Worm (Caenorhabditis elegans) whole organism, L4 larva: Measurements from ENCODE around the gene mig-10.

ENCODE experiments used
- T20F7.1 ChIP-seq: fragments of 200-800 bp; sonication (Bioruptor generic); optimal IDR thresholded peaks from 2 replicates; lab custom pipeline; 2018; ENCODE audit warnings: mild to moderate bottlenecking, missing genetic modification characterization, missing compliant biosample characterization
- ZK546.5 ChIP-seq, 2 experiments: sonication (generic microtip); optimal IDR thresholded peaks; 2 replicates each; lab custom pipeline; 2017; ENCODE audit warnings: missing biosample characterization in 2 of 2, missing genetic modification characterization in 2 of 2
- aha-1 ChIP-seq: fragments of 150-350 bp; peaks from one replicate; lab custom pipeline; 2014; ENCODE audit warnings: missing biosample characterization, missing genetic modification characterization
- arid-1 ChIP-seq: fragments of 200-800 bp; sonication (Bioruptor generic); conservative IDR thresholded peaks from 2 replicates; pipeline ENCODE4 v1.3.6; 2022; ENCODE audit warnings: missing genetic modification reagents, missing genetic modification characterization, missing compliant biosample characterization
- ceh-44 ChIP-seq: fragments of 200-800 bp; sonication (Bioruptor generic); IDR thresholded peaks from 2 replicates; pipeline ENCODE4 v1.3.6; 2022; ENCODE audit warnings: missing genetic modification reagents, missing genetic modification characterization, missing compliant biosample characterization
- ceh-82 ChIP-seq: sonication (generic microtip); optimal IDR thresholded peaks from 2 replicates; lab custom pipeline; 2017; ENCODE audit warnings: missing biosample characterization, missing genetic modification characterization
- ces-1 ChIP-seq: fragments of 150-350 bp; sonication (generic microtip); optimal IDR thresholded peaks from 4 replicates; lab custom pipeline; 2014; ENCODE audit warnings: missing biosample characterization, missing genetic modification reagents, missing genetic modification characterization
- daf-16 ChIP-seq, 3 experiments: sonication (generic microtip); optimal IDR thresholded peaks; 2 replicates each; lab custom pipeline; 2016 to 2017; ENCODE audit warnings: missing genetic modification characterization in 3 of 3, missing genetic modification reagents in 3 of 3, mild to moderate bottlenecking in 2 of 3, missing compliant biosample characterization in 2 of 3, missing biosample characterization in 1 of 3, moderate library complexity in 1 of 3
- dmd-8 ChIP-seq: fragments of 200-800 bp; sonication (Bioruptor generic); IDR thresholded peaks from 2 replicates; pipeline ENCODE4 v1.3.6; 2022; ENCODE audit warnings: missing genetic modification characterization, missing compliant biosample characterization
- dmd-9 ChIP-seq: fragments of 200-800 bp; sonication (Bioruptor generic); IDR thresholded peaks from 2 replicates; pipeline ENCODE4 v1.3.6; 2022; ENCODE audit warnings: missing genetic modification reagents, missing genetic modification characterization, missing compliant biosample characterization
- dpl-1 ChIP-seq: fragments of 150-350 bp; optimal IDR thresholded peaks from 2 replicates; lab custom pipeline; 2014; ENCODE audit warnings: missing biosample characterization, missing genetic modification reagents, missing genetic modification characterization
- hlh-30 ChIP-seq: sonication (generic microtip); optimal IDR thresholded peaks from 2 replicates; lab custom pipeline; 2017; ENCODE audit warnings: antibody characterized with exemption, mild to moderate bottlenecking, missing genetic modification characterization, missing compliant biosample characterization; ENCODE audit not compliant: insufficient read depth
- lim-7 ChIP-seq: fragments of 200-800 bp; sonication (Bioruptor generic); IDR thresholded peaks from 2 replicates; pipeline ENCODE4 v1.3.6; 2022; ENCODE audit warnings: missing genetic modification characterization, missing compliant biosample characterization
- lin-13 ChIP-seq: fragments of 150-350 bp; optimal IDR thresholded peaks from 2 replicates; lab custom pipeline; 2014; ENCODE audit warnings: missing biosample characterization, missing genetic modification reagents, missing genetic modification characterization
- lin-29 ChIP-seq: fragments of 200-800 bp; sonication (Bioruptor generic); IDR thresholded peaks from 2 replicates; pipeline ENCODE4 v1.3.6; 2022; ENCODE audit warnings: missing genetic modification reagents, missing genetic modification characterization, missing compliant biosample characterization
- lsy-2 ChIP-seq, 2 experiments: fragments of 150-350 bp in 1 of 2; sonication (generic microtip) in 1 of 2; optimal IDR thresholded peaks; 2 replicates each; lab custom pipeline; 2014 to 2017; ENCODE audit warnings: missing biosample characterization in 2 of 2, missing genetic modification characterization in 2 of 2
- madf-5 ChIP-seq, 2 experiments: fragments of 200-800 bp; sonication (Bioruptor generic); IDR thresholded peaks; 2 replicates each; pipeline ENCODE4 v1.3.6; 2022; ENCODE audit warnings: missing compliant biosample characterization in 2 of 2, missing genetic modification characterization in 2 of 2
- mdl-1 ChIP-seq, 2 experiments: fragments of 150-350 bp in 1 of 2; sonication (generic microtip) in 1 of 2; optimal IDR thresholded peaks; 2 replicates each; lab custom pipeline; 2014 to 2017; ENCODE audit warnings: missing biosample characterization in 2 of 2, missing genetic modification characterization in 2 of 2
- mdt-29 ChIP-seq: fragments of 200-800 bp; sonication (Bioruptor generic); IDR thresholded peaks from 2 replicates; pipeline ENCODE4 v1.3.6; 2022; ENCODE audit warnings: missing genetic modification reagents, missing genetic modification characterization, missing compliant biosample characterization
- mep-1 ChIP-seq: fragments of 150-350 bp; sonication (generic microtip); optimal IDR thresholded peaks from 3 replicates; lab custom pipeline; 2014; ENCODE audit warnings: missing biosample characterization, missing genetic modification characterization
- mes-2 ChIP-seq: sonication (generic microtip); optimal IDR thresholded peaks from 2 replicates; lab custom pipeline; 2016; ENCODE audit warnings: missing genotype, mild to moderate bottlenecking, missing genetic modification characterization, missing compliant biosample characterization; ENCODE audit not compliant: poor library complexity, severe bottlenecking
- mxl-2 ChIP-seq: fragments of 200-800 bp; sonication (Bioruptor generic); conservative IDR thresholded peaks from 2 replicates; pipeline ENCODE4 v1.3.6; 2022; ENCODE audit warnings: missing genetic modification reagents, missing genetic modification characterization, missing compliant biosample characterization
- nhr-48 ChIP-seq: sonication (generic microtip); optimal IDR thresholded peaks from 2 replicates; lab custom pipeline; 2016; ENCODE audit warnings: mild to moderate bottlenecking, missing genetic modification characterization, missing compliant biosample characterization
- nhr-76 ChIP-seq: fragments of 150-350 bp; optimal IDR thresholded peaks from 2 replicates; lab custom pipeline; 2014; ENCODE audit warnings: missing biosample characterization, missing genetic modification characterization
- pha-4 ChIP-seq, 2 experiments: fragments of 150-350 bp in 1 of 2; fragments of 200-800 bp in 1 of 2; sonication (Bioruptor generic) in 1 of 2; IDR thresholded peaks in 1 of 2; optimal IDR thresholded peaks in 1 of 2; 2 replicates each; pipeline versions ENCODE4 v1.3.6 to Lab custom; 2014 to 2022; ENCODE audit warnings: missing genetic modification characterization in 2 of 2, missing genetic modification reagents in 2 of 2, missing biosample characterization in 1 of 2, missing compliant biosample characterization in 1 of 2
- rbr-2 ChIP-seq: sonication (generic microtip); optimal IDR thresholded peaks from 2 replicates; lab custom pipeline; 2016; ENCODE audit warnings: missing genotype, missing genetic modification characterization, missing compliant biosample characterization
- saeg-2 ChIP-seq: fragments of 200-800 bp; sonication (Bioruptor generic); IDR thresholded peaks from 2 replicates; pipeline ENCODE4 v1.3.6; 2022; ENCODE audit warnings: missing genetic modification reagents, missing genetic modification characterization, missing compliant biosample characterization
- sdz-12 ChIP-seq: fragments of 200-800 bp; sonication (Bioruptor generic); optimal IDR thresholded peaks from 2 replicates; lab custom pipeline; 2018; ENCODE audit warnings: mild to moderate bottlenecking, missing genetic modification characterization, missing compliant biosample characterization
- set-16 ChIP-seq: fragments of 200-800 bp; sonication (Bioruptor generic); IDR thresholded peaks from 2 replicates; pipeline ENCODE4 v1.3.6; 2022; ENCODE audit warnings: missing genetic modification reagents, missing genetic modification characterization, missing compliant biosample characterization
- unc-39 ChIP-seq: sonication (generic microtip); optimal IDR thresholded peaks from 2 replicates; lab custom pipeline; 2017; ENCODE audit warnings: missing biosample characterization, missing genetic modification characterization

Gene mig-10

DNA sequence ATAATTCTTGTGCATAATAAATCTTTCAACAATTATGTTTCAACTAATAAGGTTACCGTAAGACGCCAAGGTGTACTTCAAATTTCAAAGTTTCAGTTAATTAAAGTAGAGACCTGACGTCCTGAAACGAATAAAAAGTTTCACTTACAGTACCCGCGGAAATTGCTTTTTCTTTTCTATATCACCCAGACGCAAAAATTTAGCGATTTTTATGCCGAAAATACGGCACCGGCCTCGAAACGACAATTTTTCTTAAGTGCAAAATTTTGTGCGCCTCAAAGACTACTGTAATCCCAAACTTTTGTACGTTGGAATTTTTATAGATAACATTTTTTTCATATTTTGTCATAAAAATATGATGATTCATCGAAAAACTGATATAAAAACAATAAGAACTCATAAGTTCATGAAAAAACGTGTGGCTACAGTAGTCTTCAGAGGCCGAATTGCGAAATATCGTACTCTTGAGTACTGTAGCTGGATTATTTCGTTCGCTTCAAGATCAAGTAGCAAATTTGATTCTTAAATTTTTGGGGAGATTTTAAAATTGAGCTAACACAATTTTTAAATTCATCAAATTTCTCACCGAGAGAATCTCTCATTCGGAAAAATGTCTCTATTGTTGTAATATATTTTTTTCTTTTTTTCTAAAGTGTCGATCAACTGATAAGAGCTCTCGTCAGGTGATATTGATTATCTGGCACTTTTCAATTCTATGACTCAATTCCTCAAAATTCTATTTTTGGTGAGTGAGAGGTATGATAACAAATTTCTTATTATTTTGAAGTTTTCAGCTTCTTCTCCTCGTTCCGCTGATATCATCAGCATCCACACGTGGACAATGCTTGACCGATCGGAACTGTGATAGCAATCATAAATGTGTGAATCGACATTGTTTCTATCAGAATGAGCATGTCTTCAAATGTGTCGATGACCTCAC is 46.9 kb downstream of the mig-10 start, which contains the start of gene ZC262.13 (continued):
- no peak for TF ChIP-seq T20F7.1 (GFP tag; lab: Kevin White, UChicago)
- no peak for TF ChIP-seq dmd-8 (GFP tag; lab: Robert Waterston, UW)
- TF ChIP-seq pha-4 (GFP tag; IDR thresholded peaks at IDR 0.05; lab: Robert Waterston, UW) = peak; percentile 12; the same call in 1 of the 2 replicates
- TF ChIP-seq pha-4 (tag; optimal IDR thresholded peaks at IDR 0.05; lab: Kevin White, UChicago) = no peak

ce11 chrIII:8331211-8331610 is 52.3 kb downstream of the mig-10 start, which contains the start of gene iglr-2:
TSS of gene iglr-2 (minus strand) at chrIII:8331311.
- TF ChIP-seq mes-2 (tag; lab: Kevin White, UChicago) = no peak
- no peak for TF ChIP-seq lin-29 (GFP tag; lab: Robert Waterston, UW)
- peak; percentile 30 for TF ChIP-seq aha-1 (tag; lab: Kevin White, UChicago)
- TF ChIP-seq set-16 (GFP tag; lab: Robert Waterston, UW) = no peak
- no peak for TF ChIP-seq madf-5 (GFP tag; IDR thresholded peaks at IDR 0.05; lab: Robert Waterston, UW)
- TF ChIP-seq unc-39 (tag; lab: Kevin White, UChicago) = no peak

DNA sequence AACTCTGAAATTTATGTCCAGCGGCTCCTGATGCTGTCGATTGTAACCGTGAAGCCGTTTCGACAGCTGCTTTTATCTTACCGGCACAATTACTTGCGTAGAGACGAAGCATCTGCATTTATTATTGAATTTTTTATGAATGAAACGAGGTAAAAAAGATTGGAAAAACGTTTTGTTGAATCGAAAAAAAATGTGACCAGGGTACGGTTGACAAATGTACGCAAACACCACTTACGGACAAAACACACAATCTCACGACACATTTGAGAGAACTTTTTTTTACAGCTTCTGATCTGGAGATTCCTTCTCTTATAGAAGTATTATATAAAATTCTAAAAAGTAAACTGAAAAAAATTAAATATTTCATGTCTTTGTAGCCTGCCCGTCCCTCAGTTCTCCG is 52.9 kb downstream of the mig-10 start, which contains the start of the genes mrps-18A and ZC262.2:
TSS of gene mrps-18A (minus strand) at position 141 of the 400 bp plus-strand sequence.
TSS of gene ZC262.2 (plus strand) at position 284 of the 400 bp plus-strand sequence.
- TF ChIP-seq saeg-2 (GFP tag; lab: Robert Waterston, UW) (no peak), daf-16 (GFP tag; optimal IDR thresholded peaks at IDR 0.05; lab: Kevin White, UChicago) (no peak), daf-16 (tag; optimal IDR thresholded peaks at IDR 0.05; lab: Kevin White, UChicago) (peak; percentile 40), lsy-2 (tag; optimal IDR thresholded peaks at IDR 0.05; lab: Kevin White, UChicago) (peak; percentile 22 to 97), mes-2 (tag; lab: Kevin White, UChicago) (peak; percentile 57), ceh-82 (no peak), unc-39 (tag; lab: Kevin White, UChicago) (no peak), lin-13 (GFP tag; lab: Kevin White, UChicago) (no peak), hlh-30 (tag; lab: Kevin White, UChicago) (peak; percentile 90), sdz-12 (no peak), rbr-2 (tag; lab: Kevin White, UChicago) (no peak), set-16 (GFP tag; lab: Robert Waterston, UW) (no peak), mep-1 (tag; lab: Kevin White, UChicago) (peak; percentile 6), arid-1 (GFP tag; lab: Robert Waterston, UW) (no peak), nhr-76 (tag; lab: Kevin White, UChicago) (no peak), dpl-1 (GFP tag; lab: Kevin White, UChicago) (peak; percentile 48), ceh-44 (GFP tag; lab: Robert Waterston, UW) (no peak)
- TF ChIP-seq, all 104 proteins: peak for 6

- no peak for TF ChIP-seq ZK546.5 (tag; optimal IDR thresholded peaks at IDR 0.05; lab: Kevin White, UChicago)
- no peak for TF ChIP-seq mdl-1 (tag; optimal IDR thresholded peaks at IDR 0.05; lab: Kevin White, UChicago)
- no peak for TF ChIP-seq nhr-48 (tag; lab: Kevin White, UChicago)
- TF ChIP-seq unc-39 (tag; lab: Kevin White, UChicago) = no peak
- no peak for TF ChIP-seq rbr-2 (tag; lab: Kevin White, UChicago)
- no peak for TF ChIP-seq ceh-82
- TF ChIP-seq mxl-2 (GFP tag; lab: Robert Waterston, UW) = no peak
- no peak for TF ChIP-seq ces-1 (GFP tag; lab: Kevin White, UChicago)
- no peak for TF ChIP-seq dmd-9
- no peak for TF ChIP-seq ceh-44 (GFP tag; lab: Robert Waterston, UW)
- no peak for TF ChIP-seq hlh-30 (tag; lab: Kevin White, UChicago)
- no peak for TF ChIP-seq lim-7 (GFP tag; lab: Robert Waterston, UW)
- TF ChIP-seq mdt-29 (GFP tag; lab: Robert Waterston, UW) = no peak
- TF ChIP-seq, all 104 proteins: peak for 0
Measured at ce11 chrIII:8334432-8334831, 55.5 kb downstream of the mig-10 start, which contains the start of gene ZC262.4. TSS of gene ZC262.4 (minus strand) at chrIII:8334532.
